Worm (Caenorhabditis elegans) whole organism, L4 larva: ENCODE measurements around the gene str-2.

Source experiments
- R02D3.7 ChIP-seq: fragments of 150-350 bp; sonication (generic microtip); optimal IDR thresholded peaks from 3 replicates; lab custom pipeline; 2014; ENCODE audit warnings: missing biosample characterization, missing genetic modification characterization
- Y48G9A.11 ChIP-seq: fragments of 200-800 bp; sonication (Bioruptor generic); IDR thresholded peaks from 2 replicates; pipeline ENCODE4 v1.3.6; 2022; ENCODE audit warnings: missing genetic modification reagents, missing genetic modification characterization, missing compliant biosample characterization
- Y75B8A.6 ChIP-seq: fragments of 200-800 bp; sonication (Bioruptor generic); IDR thresholded peaks from 2 replicates; pipeline ENCODE4 v1.3.6; 2022; ENCODE audit warnings: missing genetic modification reagents, missing genetic modification characterization, missing compliant biosample characterization
- aly-2 ChIP-seq: sonication (generic microtip); optimal IDR thresholded peaks from 2 replicates; lab custom pipeline; 2018; ENCODE audit warnings: missing biosample characterization, missing genetic modification characterization
- attf-4 ChIP-seq: sonication (generic microtip); optimal IDR thresholded peaks from 3 replicates; lab custom pipeline; 2017; ENCODE audit warnings: missing biosample characterization, missing genetic modification characterization
- ceh-44 ChIP-seq: fragments of 200-800 bp; sonication (Bioruptor generic); IDR thresholded peaks from 2 replicates; pipeline ENCODE4 v1.3.6; 2022; ENCODE audit warnings: missing genetic modification reagents, missing genetic modification characterization, missing compliant biosample characterization
- ceh-62 ChIP-seq: sonication (generic microtip); optimal IDR thresholded peaks from 2 replicates; lab custom pipeline; 2017; ENCODE audit warnings: missing biosample characterization, missing genetic modification characterization
- cey-2 ChIP-seq: sonication (generic microtip); optimal IDR thresholded peaks from 3 replicates; lab custom pipeline; 2017; ENCODE audit warnings: missing genetic modification characterization, mild to moderate bottlenecking, missing compliant biosample characterization, antibody characterized with exemption, borderline replicate concordance; ENCODE audit not compliant: insufficient read depth
- ctbp-1 ChIP-seq: fragments of 200-800 bp; sonication (Bioruptor generic); IDR thresholded peaks from 2 replicates; pipeline ENCODE4 v1.3.6; 2022; ENCODE audit warnings: missing genetic modification reagents, missing genetic modification characterization, missing compliant biosample characterization
- dmd-8 ChIP-seq: fragments of 200-800 bp; sonication (Bioruptor generic); IDR thresholded peaks from 2 replicates; pipeline ENCODE4 v1.3.6; 2022; ENCODE audit warnings: missing genetic modification characterization, missing compliant biosample characterization
- dmd-9 ChIP-seq: fragments of 200-800 bp; sonication (Bioruptor generic); IDR thresholded peaks from 2 replicates; pipeline ENCODE4 v1.3.6; 2022; ENCODE audit warnings: missing genetic modification reagents, missing genetic modification characterization, missing compliant biosample characterization
- egl-27 ChIP-seq: sonication (generic microtip); optimal IDR thresholded peaks from 3 replicates; lab custom pipeline; 2017; ENCODE audit warnings: missing biosample characterization, missing genetic modification reagents, missing genetic modification characterization
- fkh-10 ChIP-seq: fragments of 150-350 bp; optimal IDR thresholded peaks from 2 replicates; lab custom pipeline; 2014; ENCODE audit warnings: missing biosample characterization, missing genetic modification reagents, missing genetic modification characterization
- hif-1 ChIP-seq, 2 experiments: sonication (generic microtip); optimal IDR thresholded peaks; 2 replicates each; lab custom pipeline; 2016 to 2017; ENCODE audit warnings: missing compliant biosample characterization in 2 of 2, missing genetic modification characterization in 2 of 2, missing genetic modification reagents in 2 of 2, missing genotype in 2 of 2, mild to moderate bottlenecking in 1 of 2
- hlh-11 ChIP-seq: fragments of 200-800 bp; sonication (Bioruptor generic); optimal IDR thresholded peaks from 2 replicates; lab custom pipeline; 2018; ENCODE audit warnings: mild to moderate bottlenecking, missing genetic modification characterization, missing compliant biosample characterization
- jun-1 ChIP-seq: fragments of 150-350 bp; optimal IDR thresholded peaks from 2 replicates; lab custom pipeline; 2014; ENCODE audit warnings: missing biosample characterization, missing genetic modification reagents, missing genetic modification characterization
- lim-7 ChIP-seq: fragments of 200-800 bp; sonication (Bioruptor generic); IDR thresholded peaks from 2 replicates; pipeline ENCODE4 v1.3.6; 2022; ENCODE audit warnings: missing genetic modification characterization, missing compliant biosample characterization
- lin-1 ChIP-seq: fragments of 200-800 bp; sonication (Bioruptor generic); IDR thresholded peaks from 2 replicates; pipeline ENCODE4 v1.3.6; 2022; ENCODE audit warnings: missing genetic modification reagents, missing genetic modification characterization, missing compliant biosample characterization
- lin-13 ChIP-seq: fragments of 150-350 bp; optimal IDR thresholded peaks from 2 replicates; lab custom pipeline; 2014; ENCODE audit warnings: missing biosample characterization, missing genetic modification reagents, missing genetic modification characterization
- mep-1 ChIP-seq: fragments of 150-350 bp; sonication (generic microtip); optimal IDR thresholded peaks from 3 replicates; lab custom pipeline; 2014; ENCODE audit warnings: missing biosample characterization, missing genetic modification characterization
- nhr-102 ChIP-seq: sonication (generic microtip); optimal IDR thresholded peaks from 2 replicates; lab custom pipeline; 2016; ENCODE audit warnings: mild to moderate bottlenecking, missing genetic modification characterization, moderate library complexity, missing compliant biosample characterization
- nhr-237 ChIP-seq: sonication (generic microtip); optimal IDR thresholded peaks from 2 replicates; lab custom pipeline; 2017; ENCODE audit warnings: missing biosample characterization, missing genetic modification characterization
- nhr-77 ChIP-seq: fragments of 150-350 bp; optimal IDR thresholded peaks from 2 replicates; lab custom pipeline; 2014; ENCODE audit warnings: missing biosample characterization, missing genetic modification characterization
- pha-4 ChIP-seq, 2 experiments: fragments of 150-350 bp in 1 of 2; fragments of 200-800 bp in 1 of 2; sonication (Bioruptor generic) in 1 of 2; IDR thresholded peaks in 1 of 2; optimal IDR thresholded peaks in 1 of 2; 2 replicates each; pipeline versions ENCODE4 v1.3.6 to Lab custom; 2014 to 2022; ENCODE audit warnings: missing genetic modification characterization in 2 of 2, missing genetic modification reagents in 2 of 2, missing biosample characterization in 1 of 2, missing compliant biosample characterization in 1 of 2
- php-3 ChIP-seq: fragments of 200-800 bp; sonication (Bioruptor generic); IDR thresholded peaks from 2 replicates; pipeline ENCODE4 v1.3.6; 2022; ENCODE audit warnings: missing genetic modification reagents, missing genetic modification characterization, missing compliant biosample characterization
- pqm-1 ChIP-seq: sonication (generic microtip); optimal IDR thresholded peaks from 2 replicates; lab custom pipeline; 2017; ENCODE audit warnings: missing biosample characterization, missing genetic modification characterization
- rbr-2 ChIP-seq: sonication (generic microtip); optimal IDR thresholded peaks from 2 replicates; lab custom pipeline; 2016; ENCODE audit warnings: missing genotype, missing genetic modification characterization, missing compliant biosample characterization
- saeg-2 ChIP-seq: fragments of 200-800 bp; sonication (Bioruptor generic); IDR thresholded peaks from 2 replicates; pipeline ENCODE4 v1.3.6; 2022; ENCODE audit warnings: missing genetic modification reagents, missing genetic modification characterization, missing compliant biosample characterization
- sdz-12 ChIP-seq: fragments of 200-800 bp; sonication (Bioruptor generic); optimal IDR thresholded peaks from 2 replicates; lab custom pipeline; 2018; ENCODE audit warnings: mild to moderate bottlenecking, missing genetic modification characterization, missing compliant biosample characterization
- set-16 ChIP-seq: fragments of 200-800 bp; sonication (Bioruptor generic); IDR thresholded peaks from 2 replicates; pipeline ENCODE4 v1.3.6; 2022; ENCODE audit warnings: missing genetic modification reagents, missing genetic modification characterization, missing compliant biosample characterization
- snpc-1.2 ChIP-seq: fragments of 200-800 bp; sonication (Bioruptor generic); IDR thresholded peaks from 2 replicates; pipeline ENCODE4 v1.3.6; 2022; ENCODE audit warnings: missing genetic modification reagents, missing genetic modification characterization, missing compliant biosample characterization
- spr-1 ChIP-seq: sonication (generic microtip); optimal IDR thresholded peaks from 2 replicates; lab custom pipeline; 2016; ENCODE audit warnings: mild to moderate bottlenecking, missing genetic modification characterization, missing compliant biosample characterization
- spr-3 ChIP-seq: fragments of 200-800 bp; sonication (Bioruptor generic); optimal IDR thresholded peaks from 2 replicates; lab custom pipeline; 2018; ENCODE audit warnings: mild to moderate bottlenecking, missing genetic modification characterization, missing compliant biosample characterization
- tag-97 ChIP-seq: fragments of 200-800 bp; sonication (Bioruptor generic); IDR thresholded peaks from 2 replicates; pipeline ENCODE4 v1.3.6; 2022; ENCODE audit warnings: missing genetic modification characterization, missing compliant biosample characterization
- unc-130 ChIP-seq: sonication (generic microtip); optimal IDR thresholded peaks from 2 replicates; lab custom pipeline; 2016; ENCODE audit warnings: missing genetic modification reagents, missing genetic modification characterization, missing compliant biosample characterization
- unc-62 ChIP-seq, 3 experiments: fragments of 150-350 bp in 1 of 3; sonication (generic microtip); optimal IDR thresholded peaks in 2 of 3; peaks in 1 of 3; 1 replicate in 1 of 3; 2 replicates in 2 of 3; lab custom pipeline; 2014 to 2017; ENCODE audit warnings: missing biosample characterization in 3 of 3, missing genetic modification characterization in 3 of 3, missing genetic modification reagents in 3 of 3, missing genotype in 1 of 3
- vab-7 ChIP-seq: fragments of 200-800 bp; sonication (Bioruptor generic); IDR thresholded peaks from 2 replicates; pipeline ENCODE4 v1.3.6; 2022; ENCODE audit warnings: missing genetic modification reagents, missing genetic modification characterization, missing compliant biosample characterization
- zfp-2 ChIP-seq: sonication (generic microtip); optimal IDR thresholded peaks from 2 replicates; lab custom pipeline; 2016; ENCODE audit warnings: mild to moderate bottlenecking, missing genetic modification characterization, missing compliant biosample characterization
- zfp-3 ChIP-seq: fragments of 200-800 bp; sonication (Bioruptor generic); conservative IDR thresholded peaks from 2 replicates; pipeline ENCODE4 v1.3.6; 2022; ENCODE audit warnings: missing genetic modification reagents, missing genetic modification characterization, missing compliant biosample characterization
- ztf-7 ChIP-seq: fragments of 150-350 bp; optimal IDR thresholded peaks from 2 replicates; lab custom pipeline; 2014; ENCODE audit warnings: missing biosample characterization, missing genetic modification characterization

The str-2 gene

ce11 chrV:9782969-9783368 is 41.1 kb downstream of the str-2 start, which contains the start of gene F46B6.5:
F46B6.5 (minus strand) TSS chrV:9783069.
- no peak for TF ChIP-seq R02D3.7
- no peak for TF ChIP-seq attf-4 (tag; lab: Kevin White, UChicago)
- no peak for TF ChIP-seq Y48G9A.11 (GFP tag; lab: Robert Waterston, UW)
- TF ChIP-seq rbr-2 (tag; lab: Kevin White, UChicago): no peak
- no peak for TF ChIP-seq ctbp-1 (GFP tag; lab: Robert Waterston, UW)
- TF ChIP-seq saeg-2 (GFP tag; lab: Robert Waterston, UW): no peak
- no peak for TF ChIP-seq mep-1 (tag; lab: Kevin White, UChicago)
- no peak for TF ChIP-seq snpc-1.2 (GFP tag; lab: Robert Waterston, UW)
- no peak for TF ChIP-seq pqm-1
- TF ChIP-seq jun-1 (tag; lab: Kevin White, UChicago): no peak
- no peak for TF ChIP-seq nhr-77 (tag; lab: Kevin White, UChicago)
- TF ChIP-seq zfp-2 (tag; lab: Kevin White, UChicago): no peak

ce11 chrV:9782045-9782444 is 42.0 kb downstream of the str-2 start:
- TF ChIP-seq hlh-11 (tag; lab: Kevin White, UChicago) (no peak), unc-62 (GFP tag; optimal IDR thresholded peaks at IDR 0.05 in 1 of 2; lab: Kevin White, UChicago) (peak in 1 of 2 experiments; percentile 91), unc-62 (tag; optimal IDR thresholded peaks at IDR 0.05; lab: Kevin White, UChicago) (no peak), spr-3 (GFP tag; lab: Kevin White, UChicago) (no peak), ceh-62 (tag; lab: Kevin White, UChicago) (no peak), lin-1 (GFP tag; lab: Robert Waterston, UW) (no peak)

- TF ChIP-seq dmd-9 (GFP tag; lab: Robert Waterston, UW) (no peak), nhr-102 (tag; lab: Kevin White, UChicago) (no peak), lim-7 (no peak), nhr-237 (tag; lab: Kevin White, UChicago) (no peak), ceh-44 (GFP tag; lab: Robert Waterston, UW) (no peak), zfp-2 (tag; lab: Kevin White, UChicago) (no peak), aly-2 (no peak), dmd-8 (GFP tag; lab: Robert Waterston, UW) (no peak), ztf-7 (no peak), lin-13 (GFP tag; lab: Kevin White, UChicago) (no peak), cey-2 (tag; lab: Kevin White, UChicago) (no peak), attf-4 (tag; lab: Kevin White, UChicago) (no peak), Y75B8A.6 (no peak)
These were observed 44.6 kb downstream of the str-2 start, which contains the start of gene F46B6.4 for ce11 chrV:9779418-9779817. F46B6.4 (minus strand) TSS chrV:9779518.

- no peak for TF ChIP-seq zfp-3
- no peak for TF ChIP-seq php-3 (GFP tag; lab: Robert Waterston, UW)
- no peak for TF ChIP-seq vab-7 (GFP tag; lab: Robert Waterston, UW)
- TF ChIP-seq tag-97: no peak
- TF ChIP-seq egl-27 (tag; lab: Kevin White, UChicago): no peak
- no peak for TF ChIP-seq hif-1 (tag; optimal IDR thresholded peaks at IDR 0.05; lab: Kevin White, UChicago)
- TF ChIP-seq sdz-12: no peak
- no peak for TF ChIP-seq nhr-77 (tag; lab: Kevin White, UChicago)
- no peak for TF ChIP-seq pha-4 (GFP tag; IDR thresholded peaks at IDR 0.05; lab: Robert Waterston, UW)
- no peak for TF ChIP-seq pha-4 (tag; optimal IDR thresholded peaks at IDR 0.05; lab: Kevin White, UChicago)
- TF ChIP-seq spr-1 (tag; lab: Kevin White, UChicago): no peak
- TF ChIP-seq fkh-10 (GFP tag; lab: Kevin White, UChicago): no peak
- no peak for TF ChIP-seq ceh-44 (GFP tag; lab: Robert Waterston, UW)
- TF ChIP-seq unc-130 (GFP tag; lab: Kevin White, UChicago): no peak
- TF ChIP-seq Y75B8A.6: no peak
- no peak for TF ChIP-seq set-16
These were observed 46.4 kb downstream of the str-2 start, which contains the start of gene smg-4 for ce11 chrV:9777645-9778044. smg-4 (minus strand) TSS chrV:9777745.
